Fruit fly (Drosophila melanogaster) whole organism, prepupa: ENCODE data around the gene CG13884.

Experiments
- CG10631 ChIP-seq: fragments of 200-800 bp; sonication (Bioruptor generic); optimal IDR thresholded peaks from 2 replicates; lab custom pipeline; 2016; ENCODE audit warnings: missing biosample characterization, missing genetic modification characterization
- CG11294 ChIP-seq: fragments of 200-800 bp; sonication (Bioruptor generic); IDR thresholded peaks from 2 replicates; pipeline ENCODE4 v1.3.6; 2022; ENCODE audit warnings: missing biosample characterization, missing genetic modification characterization
- CG11762 ChIP-seq: fragments of 200-800 bp; sonication (Bioruptor generic); optimal IDR thresholded peaks from 3 replicates; lab custom pipeline; 2016; ENCODE audit warnings: missing biosample characterization, missing genetic modification characterization; ENCODE audit not compliant: insufficient read depth
- CG11902 ChIP-seq: fragments of 200-800 bp; sonication (Bioruptor generic); optimal IDR thresholded peaks from 3 replicates; lab custom pipeline; 2016; ENCODE audit warnings: missing biosample characterization, missing genetic modification characterization
- CG15336 ChIP-seq: fragments of 200-800 bp; sonication (Bioruptor generic); IDR thresholded peaks from 2 replicates; pipeline ENCODE4 v1.3.6; 2022; ENCODE audit warnings: missing biosample characterization, missing genetic modification characterization
- CG1621 ChIP-seq: fragments of 200-800 bp; sonication (Bioruptor generic); optimal IDR thresholded peaks from 3 replicates; lab custom pipeline; 2018; ENCODE audit warnings: missing biosample characterization, mild to moderate bottlenecking, missing genetic modification characterization
- CG16779 ChIP-seq: fragments of 200-800 bp; sonication (Bioruptor generic); optimal IDR thresholded peaks from 3 replicates; lab custom pipeline; 2017; ENCODE audit warnings: missing biosample characterization, mild to moderate bottlenecking, missing genetic modification characterization
- CG3032 ChIP-seq: fragments of 200-800 bp; optimal IDR thresholded peaks from 2 replicates; lab custom pipeline; 2019; ENCODE audit warnings: missing biosample characterization, mild to moderate bottlenecking, missing genetic modification characterization, moderate library complexity
- CG31627 ChIP-seq: fragments of 200-800 bp; sonication (Bioruptor generic); optimal IDR thresholded peaks from 3 replicates; lab custom pipeline; 2016; ENCODE audit warnings: missing biosample characterization, missing genetic modification characterization
- CG32006 ChIP-seq: fragments of 200-800 bp; sonication (Bioruptor generic); optimal IDR thresholded peaks from 3 replicates; lab custom pipeline; 2017; ENCODE audit warnings: missing biosample characterization, mild to moderate bottlenecking, missing genetic modification characterization
- CG6163 ChIP-seq: fragments of 200-800 bp; sonication (Bioruptor generic); IDR thresholded peaks from 3 replicates; pipeline ENCODE4 v1.3.6; 2022; ENCODE audit warnings: missing biosample characterization, missing genetic modification characterization
- CG6792 ChIP-seq: fragments of 200-800 bp; sonication (Bioruptor generic); optimal IDR thresholded peaks from 3 replicates; lab custom pipeline; 2016; ENCODE audit warnings: missing biosample characterization, missing genetic modification characterization
- CG6854 ChIP-seq: fragments of 200-800 bp; sonication (Bioruptor generic); optimal IDR thresholded peaks from 2 replicates; lab custom pipeline; 2017; ENCODE audit warnings: missing biosample characterization, mild to moderate bottlenecking, missing genetic modification characterization
- CG7368 ChIP-seq: fragments of 200-800 bp; sonication (Bioruptor generic); optimal IDR thresholded peaks from 3 replicates; lab custom pipeline; 2016; ENCODE audit warnings: missing biosample characterization, missing genetic modification characterization
- CG8119 ChIP-seq: fragments of 200-800 bp; sonication (Bioruptor generic); IDR thresholded peaks from 3 replicates; pipeline ENCODE4 v1.3.6; 2022; ENCODE audit warnings: missing biosample characterization, missing genetic modification characterization
- CG8319 ChIP-seq: fragments of 200-800 bp; sonication (Bioruptor generic); optimal IDR thresholded peaks from 3 replicates; lab custom pipeline; 2016; ENCODE audit warnings: missing biosample characterization, missing genetic modification characterization
- Eip78C ChIP-seq: fragments of 200-800 bp; sonication (Bioruptor generic); peaks from one replicate; lab custom pipeline; 2016; ENCODE audit warnings: missing biosample characterization, missing genetic modification characterization
- Eip93F ChIP-seq: fragments of 200-800 bp; sonication (Bioruptor generic); optimal IDR thresholded peaks from 2 replicates; lab custom pipeline; 2016; ENCODE audit warnings: missing biosample characterization, mild to moderate bottlenecking, missing genetic modification characterization
- Gug ChIP-seq: fragments of 200-800 bp; sonication (Bioruptor generic); IDR thresholded peaks from 2 replicates; pipeline ENCODE4 v1.3.6; 2022; ENCODE audit warnings: missing biosample characterization, missing genetic modification characterization
- Hr39 ChIP-seq: fragments of 200-800 bp; sonication (Bioruptor generic); optimal IDR thresholded peaks from 2 replicates; lab custom pipeline; 2016; ENCODE audit warnings: missing biosample characterization, missing genetic modification characterization
- Met ChIP-seq: fragments of 200-800 bp; sonication (Bioruptor generic); optimal IDR thresholded peaks from 3 replicates; lab custom pipeline; 2016; ENCODE audit warnings: missing biosample characterization, missing genetic modification characterization
- OdsH ChIP-seq: fragments of 200-800 bp; sonication (Bioruptor generic); optimal IDR thresholded peaks from 3 replicates; lab custom pipeline; 2016; ENCODE audit warnings: missing biosample characterization, missing genetic modification characterization
- Sox102F ChIP-seq: fragments of 200-800 bp; sonication (Bioruptor generic); optimal IDR thresholded peaks from 2 replicates; lab custom pipeline; 2016; ENCODE audit warnings: missing biosample characterization, mild to moderate bottlenecking, missing genetic modification characterization
- cyc ChIP-seq: fragments of 200-800 bp; sonication (Bioruptor generic); optimal IDR thresholded peaks from 3 replicates; lab custom pipeline; 2016; ENCODE audit warnings: missing biosample characterization, missing genetic modification characterization
- dsx ChIP-seq: fragments of 200-800 bp; optimal IDR thresholded peaks from 3 replicates; lab custom pipeline; 2019; ENCODE audit warnings: missing biosample characterization, mild to moderate bottlenecking, missing genetic modification characterization, moderate library complexity; ENCODE audit not compliant: poor library complexity, severe bottlenecking
- eg ChIP-seq: fragments of 200-800 bp; sonication (Bioruptor generic); IDR thresholded peaks from 3 replicates; pipeline ENCODE4 v1.3.6; 2022; ENCODE audit warnings: missing biosample characterization, missing genetic modification characterization
- esn ChIP-seq: fragments of 200-800 bp; sonication (Bioruptor generic); optimal IDR thresholded peaks from 2 replicates; lab custom pipeline; 2016; ENCODE audit warnings: missing biosample characterization, mild to moderate bottlenecking, missing genetic modification characterization, moderate library complexity
- fd59A ChIP-seq: fragments of 200-800 bp; sonication (Bioruptor generic); optimal IDR thresholded peaks from 2 replicates; lab custom pipeline; 2017; ENCODE audit warnings: missing biosample characterization, mild to moderate bottlenecking, missing genetic modification characterization, missing genetic modification reagents
- fd85E ChIP-seq: fragments of 200-800 bp; sonication (Bioruptor generic); optimal IDR thresholded peaks from 3 replicates; lab custom pipeline; 2016; ENCODE audit warnings: missing biosample characterization, missing genetic modification characterization
- lz ChIP-seq: fragments of 200-800 bp; sonication (Bioruptor generic); optimal IDR thresholded peaks from 3 replicates; lab custom pipeline; 2016; ENCODE audit warnings: missing biosample characterization, missing genetic modification characterization
- net ChIP-seq: fragments of 200-800 bp; sonication (Bioruptor generic); optimal IDR thresholded peaks from 3 replicates; lab custom pipeline; 2016; ENCODE audit warnings: missing biosample characterization, missing genetic modification characterization
- pdm3 ChIP-seq: fragments of 200-800 bp; sonication (Bioruptor generic); optimal IDR thresholded peaks from 3 replicates; lab custom pipeline; 2016; ENCODE audit warnings: missing biosample characterization, missing genetic modification characterization
- salr ChIP-seq, 2 experiments: fragments of 200-800 bp; sonication (Bioruptor generic); optimal IDR thresholded peaks; 3 replicates each; lab custom pipeline; 2016 to 2018; ENCODE audit warnings: missing biosample characterization in 2 of 2, missing genetic modification characterization in 2 of 2, mild to moderate bottlenecking in 1 of 2
- spab ChIP-seq: fragments of 200-800 bp; sonication (Bioruptor generic); optimal IDR thresholded peaks from 2 replicates; lab custom pipeline; 2017; ENCODE audit warnings: missing biosample characterization, mild to moderate bottlenecking, missing genetic modification characterization, missing genetic modification reagents
- svp ChIP-seq: fragments of 200-800 bp; sonication (Bioruptor generic); peaks from one replicate; lab custom pipeline; 2016; ENCODE audit warnings: missing biosample characterization, missing genetic modification characterization
- vri ChIP-seq: fragments of 200-800 bp; sonication (Bioruptor generic); optimal IDR thresholded peaks from 3 replicates; lab custom pipeline; 2016; ENCODE audit warnings: missing biosample characterization, mild to moderate bottlenecking, missing genetic modification characterization

Gene CG13884

dm6 chr3L:361201-361600 lies 5.0 kb downstream of the CG13884 start, which contains the start of the genes Cdc5 and CG1233:
Cdc5 (minus strand) TSS chr3L:361383.
CG1233 (plus strand) TSS chr3L:361472.
- TF ChIP-seq Met, result no peak
- peak; percentile 26 for TF ChIP-seq CG31627 (GFP tag; lab: Kevin White, UChicago)
- TF ChIP-seq lz (GFP tag; lab: Kevin White, UChicago), result peak; percentile 41
- peak; percentile 33; the same call in 1 of the 2 replicates for TF ChIP-seq CG15336
- TF ChIP-seq, all 60 proteins: peak for 3

- no peak for TF ChIP-seq svp (GFP tag; lab: Kevin White, UChicago)
- no peak for TF ChIP-seq CG16779 (tag; lab: Kevin White, UChicago)
- no peak for TF ChIP-seq salr (GFP tag; optimal IDR thresholded peaks at IDR 0.05; lab: Kevin White, UChicago)
- TF ChIP-seq fd59A (GFP tag; lab: Kevin White, UChicago), result no peak
- TF ChIP-seq CG6854, result no peak
These were observed 8.6 kb downstream of the CG13884 start, which contains the start of gene Roc1b for dm6 chr3L:357681-358080. Roc1b (plus strand) TSS chr3L:357981.

- TF ChIP-seq CG31627 (GFP tag; lab: Kevin White, UChicago) (no peak), vri (GFP tag; lab: Kevin White, UChicago) (no peak), CG6792 (no peak), salr (GFP tag; optimal IDR thresholded peaks at IDR 0.05; lab: Kevin White, UChicago) (no peak), spab (GFP tag; lab: Kevin White, UChicago) (no peak), svp (GFP tag; lab: Kevin White, UChicago) (no peak), CG6854 (no peak), CG7368 (no peak), CG32006 (no peak), Sox102F (GFP tag; lab: Kevin White, UChicago) (no peak), pdm3 (GFP tag; lab: Kevin White, UChicago) (no peak)
These were observed 10.2 kb downstream of the CG13884 start, which contains the start of gene CG1231 for dm6 chr3L:356016-356472. CG1231 (plus strand) TSS chr3L:356422.

DNA sequence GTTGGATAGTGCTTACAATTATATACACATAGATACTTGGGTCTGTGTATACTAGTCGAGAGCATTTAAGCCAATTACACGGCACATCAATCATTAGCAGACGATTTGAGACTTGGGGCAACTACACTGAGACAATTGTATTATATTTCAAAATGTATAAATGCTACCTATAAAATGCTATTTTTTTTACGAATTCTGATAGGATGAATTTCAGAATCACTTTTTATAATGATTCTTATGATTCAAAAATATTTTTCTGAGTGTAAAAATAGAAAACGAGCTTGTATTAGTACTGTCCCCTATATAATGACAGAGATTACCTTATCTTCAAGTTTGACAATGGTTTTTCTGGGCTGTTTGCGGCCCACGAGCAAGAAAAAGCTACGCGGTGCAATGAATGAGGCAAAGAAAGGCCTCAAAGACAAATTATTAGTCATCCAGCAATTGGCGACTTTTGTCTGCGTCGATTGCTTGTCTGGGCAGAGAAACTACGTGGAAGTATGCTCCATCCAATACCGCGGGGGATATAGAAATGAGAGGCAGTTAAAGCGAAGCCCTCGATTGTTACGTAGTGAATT lies 15.5 kb downstream of the CG13884 start:
- TF ChIP-seq CG11762, result peak; percentile 26
- TF ChIP-seq dsx, result peak; percentile 35
- no peak for TF ChIP-seq CG8319 (GFP tag; lab: Kevin White, UChicago)
- TF ChIP-seq fd85E, result no peak
- TF ChIP-seq CG31627 (GFP tag; lab: Kevin White, UChicago), result peak; percentile 17
- TF ChIP-seq CG11902, result peak; percentile 25
- TF ChIP-seq Eip78C (GFP tag; lab: Kevin White, UChicago), result peak; percentile 90
- TF ChIP-seq CG6163 (GFP tag; lab: Robert Waterston, UW), result peak; percentile 66
- peak; percentile 43 for TF ChIP-seq CG3032 (tag; lab: Kevin White, UChicago)
- TF ChIP-seq Gug, result peak; percentile 67
- peak; percentile 85 for TF ChIP-seq eg (GFP tag; lab: Robert Waterston, UW)
- TF ChIP-seq CG10631 (GFP tag; lab: Kevin White, UChicago), result no peak
- TF ChIP-seq CG11294 (GFP tag; lab: Robert Waterston, UW), result peak; percentile 47; the same call in 1 of the 2 replicates
- no peak for TF ChIP-seq CG1621 (tag; lab: Kevin White, UChicago)
- no peak for TF ChIP-seq net (GFP tag; lab: Kevin White, UChicago)
- TF ChIP-seq CG15336, result peak; percentile 73
- TF ChIP-seq CG8119 (GFP tag; lab: Robert Waterston, UW), result peak; percentile 76
- peak; percentile 63 for TF ChIP-seq esn (GFP tag; lab: Kevin White, UChicago)
- TF ChIP-seq cyc (GFP tag; lab: Kevin White, UChicago), result peak; percentile 32

- TF ChIP-seq OdsH (peak; percentile 6), Eip93F (GFP tag; lab: Kevin White, UChicago) (no peak), svp (GFP tag; lab: Kevin White, UChicago) (peak; percentile 94), esn (GFP tag; lab: Kevin White, UChicago) (peak; percentile 13), vri (GFP tag; lab: Kevin White, UChicago) (peak; percentile 31), CG15336 (0 out of 2 replicates have a peak, but pooled peaks have one; percentile 14), Eip78C (GFP tag; lab: Kevin White, UChicago) (peak; percentile 52), Gug (no peak), Hr39 (peak; percentile 22)
These were observed 16.5 kb downstream of the CG13884 start for dm6 chr3L:349751-350150.
